Fruit fly (Drosophila melanogaster) whole organism, wandering third instar larva: Measurements from ENCODE around the gene SA2.
A peak's percentile ranks its signal among the peaks of the same experiment; 100 is the strongest.

Experiments
- Abd-B ChIP-seq: fragments of >200 bp; optimal IDR thresholded peaks from 2 replicates; lab custom pipeline; 2017; ENCODE audit warnings: missing biosample characterization, missing genetic modification characterization
- CG32264 ChIP-seq: fragments of 200-800 bp; sonication (Bioruptor generic); optimal IDR thresholded peaks from 2 replicates; lab custom pipeline; 2016; ENCODE audit warnings: missing biosample characterization, missing genetic modification characterization
- CG9705 ChIP-seq: fragments of 200-800 bp; sonication (Bioruptor generic); optimal IDR thresholded peaks from 2 replicates; lab custom pipeline; 2018; ENCODE audit warnings: missing biosample characterization, mild to moderate bottlenecking, missing genetic modification characterization
- CrebA ChIP-seq: fragments of 200-800 bp; sonication (Bioruptor generic); optimal IDR thresholded peaks from 2 replicates; lab custom pipeline; 2016; ENCODE audit warnings: missing biosample characterization, mild to moderate bottlenecking, missing genetic modification characterization, borderline replicate concordance
- Dfd ChIP-seq: fragments of >200 bp; optimal IDR thresholded peaks from 2 replicates; lab custom pipeline; 2017; ENCODE audit warnings: missing biosample characterization, missing genetic modification characterization
- Dif ChIP-seq: fragments of 200-275, 200-300 bp; sonication (Bioruptor generic); optimal IDR thresholded peaks from 2 replicates; lab custom pipeline; 2018; ENCODE audit warnings: missing biosample characterization, missing genetic modification characterization; ENCODE audit not compliant: partially characterized antibody
- GATAd ChIP-seq: sonication (Bioruptor generic); optimal IDR thresholded peaks from 2 replicates; lab custom pipeline; 2016; ENCODE audit warnings: missing biosample characterization, missing genetic modification characterization
- HLH106 ChIP-seq: fragments of 200-800 bp; optimal IDR thresholded peaks from 3 replicates; lab custom pipeline; 2019; ENCODE audit warnings: missing biosample characterization, mild to moderate bottlenecking, missing genetic modification characterization, moderate library complexity
- Hnf4 ChIP-seq: fragments of 200-800 bp; sonication (Bioruptor generic); optimal IDR thresholded peaks from 2 replicates; lab custom pipeline; 2016; ENCODE audit warnings: missing biosample characterization, mild to moderate bottlenecking, missing genetic modification characterization
- Hr78 ChIP-seq: fragments of >200 bp; optimal IDR thresholded peaks from 2 replicates; lab custom pipeline; 2017; ENCODE audit warnings: missing biosample characterization, missing genetic modification characterization
- Hr83 ChIP-seq: fragments of 200-300 bp; sonication (Bioruptor generic); optimal IDR thresholded peaks from 2 replicates; lab custom pipeline; 2016; ENCODE audit warnings: missing biosample characterization, mild to moderate bottlenecking, missing genetic modification characterization, moderate library complexity; ENCODE audit not compliant: poor library complexity, severe bottlenecking
- Jra ChIP-seq: sonication (Bioruptor generic); optimal IDR thresholded peaks from 2 replicates; lab custom pipeline; 2016; ENCODE audit warnings: missing biosample characterization, missing genetic modification characterization
- Mio ChIP-seq: sonication (Bioruptor generic); optimal IDR thresholded peaks from 2 replicates; lab custom pipeline; 2016; ENCODE audit warnings: missing biosample characterization, missing genetic modification characterization
- Myc ChIP-seq: fragments of >200 bp; optimal IDR thresholded peaks from 2 replicates; lab custom pipeline; 2017
- N ChIP-seq: fragments of >200 bp; optimal IDR thresholded peaks from 2 replicates; lab custom pipeline; 2018; ENCODE audit warnings: missing biosample characterization, missing external identifiers, missing genetic modification characterization
- OdsH ChIP-seq: fragments of 200-800 bp; sonication (Bioruptor generic); optimal IDR thresholded peaks from 2 replicates; lab custom pipeline; 2016; ENCODE audit warnings: missing biosample characterization, mild to moderate bottlenecking, missing genetic modification characterization
- Rel ChIP-seq, 2 experiments: fragments of 200-800 bp; sonication (Bioruptor generic) in 1 of 2; optimal IDR thresholded peaks; 2 replicates in 1 of 2; 3 replicates in 1 of 2; lab custom pipeline; 2016 to 2019; ENCODE audit warnings: mild to moderate bottlenecking in 2 of 2, missing biosample characterization in 2 of 2, missing genetic modification characterization in 2 of 2, moderate library complexity in 1 of 2
- Sp1 ChIP-seq: fragments of 200-800 bp; sonication (Bioruptor generic); optimal IDR thresholded peaks from 3 replicates; lab custom pipeline; 2019; ENCODE audit warnings: missing biosample characterization, mild to moderate bottlenecking, missing genetic modification characterization, moderate library complexity
- Vsx2 ChIP-seq: fragments of 200-300, 225-300 bp; sonication (Bioruptor generic); optimal IDR thresholded peaks from 2 replicates; lab custom pipeline; 2018; ENCODE audit warnings: missing biosample characterization, missing genetic modification characterization; ENCODE audit not compliant: partially characterized antibody
- br ChIP-seq: fragments of 200-800 bp; sonication (Bioruptor generic); optimal IDR thresholded peaks from 2 replicates; lab custom pipeline; 2016; ENCODE audit warnings: missing biosample characterization, missing genetic modification characterization
- brk ChIP-seq: fragments of 200-800 bp; sonication (Bioruptor generic); optimal IDR thresholded peaks from 2 replicates; lab custom pipeline; 2016; ENCODE audit warnings: missing biosample characterization, mild to moderate bottlenecking, missing genetic modification characterization
- dl ChIP-seq, 2 experiments: fragments of 175-275, 200-275 bp in 1 of 2; fragments of 200-275 bp in 1 of 2; sonication (Bioruptor generic); optimal IDR thresholded peaks; lab custom pipeline; 2018; ENCODE audit warnings: mild to moderate bottlenecking in 2 of 2, missing biosample characterization in 2 of 2, missing genetic modification characterization in 2 of 2, moderate library complexity in 2 of 2; ENCODE audit not compliant: partially characterized antibody in 2 of 2, insufficient read depth in 1 of 2
- dmrt93B ChIP-seq: fragments of 200-800 bp; sonication (Bioruptor generic); optimal IDR thresholded peaks from 2 replicates; lab custom pipeline; 2018; ENCODE audit warnings: missing biosample characterization, mild to moderate bottlenecking, missing genetic modification characterization
- dsf ChIP-seq: sonication (Bioruptor generic); optimal IDR thresholded peaks from 2 replicates; lab custom pipeline; 2016; ENCODE audit warnings: missing biosample characterization, missing genetic modification characterization, borderline replicate concordance
- ey ChIP-seq: fragments of 200-800 bp; sonication (Bioruptor generic); optimal IDR thresholded peaks from 2 replicates; lab custom pipeline; 2016; ENCODE audit warnings: missing biosample characterization, missing genetic modification characterization
- foxo ChIP-seq, 2 experiments: fragments of 200-800 bp; sonication (Bioruptor generic); optimal IDR thresholded peaks; 2 replicates in 1 of 2; 3 replicates in 1 of 2; lab custom pipeline; 2016 to 2017; ENCODE audit warnings: missing biosample characterization in 2 of 2, missing genetic modification characterization in 2 of 2
- fru ChIP-seq: fragments of 200-800 bp; sonication (Bioruptor generic); optimal IDR thresholded peaks from 3 replicates; lab custom pipeline; 2016; ENCODE audit warnings: missing biosample characterization, mild to moderate bottlenecking, missing genetic modification characterization
- h ChIP-seq: fragments of 200-800 bp; sonication (Bioruptor generic); optimal IDR thresholded peaks from 3 replicates; lab custom pipeline; 2016; ENCODE audit warnings: missing biosample characterization, mild to moderate bottlenecking, missing genetic modification characterization
- jim ChIP-seq: fragments of 175-275, 200-325 bp; sonication (Bioruptor generic); optimal IDR thresholded peaks from 2 replicates; lab custom pipeline; 2016; ENCODE audit warnings: missing biosample characterization, mild to moderate bottlenecking, missing genetic modification characterization
- lola ChIP-seq: fragments of >200 bp; optimal IDR thresholded peaks from 2 replicates; lab custom pipeline; 2017; ENCODE audit warnings: missing biosample characterization, missing genetic modification characterization
- pan ChIP-seq: fragments of >200 bp; optimal IDR thresholded peaks from 2 replicates; lab custom pipeline; 2017
- psq ChIP-seq: fragments of 200-800 bp; sonication (Bioruptor generic); optimal IDR thresholded peaks from 3 replicates; lab custom pipeline; 2017; ENCODE audit warnings: missing biosample characterization, mild to moderate bottlenecking, missing genetic modification characterization, moderate library complexity
- rgr ChIP-seq: fragments of 200-800 bp; sonication (Bioruptor generic); optimal IDR thresholded peaks from 3 replicates; lab custom pipeline; 2016; ENCODE audit warnings: missing biosample characterization, mild to moderate bottlenecking, missing genetic modification characterization
- sage ChIP-seq: fragments of 200-800 bp; sonication (Bioruptor generic); optimal IDR thresholded peaks from 2 replicates; lab custom pipeline; 2016; ENCODE audit warnings: missing biosample characterization, mild to moderate bottlenecking, missing genetic modification characterization
- sv ChIP-seq: fragments of 200-800 bp; sonication (Bioruptor generic); optimal IDR thresholded peaks from 3 replicates; lab custom pipeline; 2016; ENCODE audit warnings: missing biosample characterization, missing genetic modification characterization
- tai ChIP-seq: sonication (Bioruptor generic); optimal IDR thresholded peaks from 2 replicates; lab custom pipeline; 2016; ENCODE audit warnings: missing biosample characterization, missing genetic modification characterization
- usp ChIP-seq: fragments of >200 bp; optimal IDR thresholded peaks from 2 replicates; lab custom pipeline; 2017; ENCODE audit warnings: missing biosample characterization, missing genetic modification characterization
- woc ChIP-seq: sonication (Bioruptor generic); optimal IDR thresholded peaks from 2 replicates; lab custom pipeline; 2016; ENCODE audit warnings: missing biosample characterization, mild to moderate bottlenecking, missing genetic modification characterization

The SA2 gene

dm6 chr3L:1419929-1420328, 17.7 kb downstream of the SA2 start:
- TF ChIP-seq Sp1 (GFP tag; lab: Kevin White, UChicago): no peak
- no peak for TF ChIP-seq pan (lab: Kevin White, UChicago)
- no peak for TF ChIP-seq CrebA
- TF ChIP-seq CG9705 (GFP tag; lab: Kevin White, UChicago): no peak
- no peak for TF ChIP-seq tai
- TF ChIP-seq Hnf4 (GFP tag; lab: Kevin White, UChicago): no peak
- no peak for TF ChIP-seq ey (GFP tag; lab: Kevin White, UChicago)
- no peak for TF ChIP-seq Dfd
- no peak for TF ChIP-seq Rel (GFP tag; optimal IDR thresholded peaks at IDR 0.05; lab: Kevin White, UChicago)
- TF ChIP-seq Rel (tag; optimal IDR thresholded peaks at IDR 0.05; lab: Kevin White, UChicago): no peak
- no peak for TF ChIP-seq h
- no peak for TF ChIP-seq CG32264 (GFP tag; lab: Kevin White, UChicago)
- no peak for TF ChIP-seq dmrt93B (GFP tag; lab: Kevin White, UChicago)
- no peak for TF ChIP-seq Hr78 (GFP tag; lab: Kevin White, UChicago)
- TF ChIP-seq dsf (GFP tag; lab: Kevin White, UChicago): no peak
- no peak for TF ChIP-seq sage (GFP tag; lab: Kevin White, UChicago)
- TF ChIP-seq N (GFP tag; lab: Kevin White, UChicago): no peak
- no peak for TF ChIP-seq GATAd
- TF ChIP-seq lola (GFP tag; lab: Kevin White, UChicago): no peak
- no peak for TF ChIP-seq Abd-B (GFP tag; lab: Kevin White, UChicago)

dm6 chr3L:1418821-1419220, 18.9 kb downstream of the SA2 start:
- TF ChIP-seq fru (peak; percentile 25), sage (GFP tag; lab: Kevin White, UChicago) (no peak), lola (GFP tag; lab: Kevin White, UChicago) (no peak), psq (GFP tag; lab: Kevin White, UChicago) (no peak), Hr83 (GFP tag; lab: Kevin White, UChicago) (no peak), dsf (GFP tag; lab: Kevin White, UChicago) (no peak), ey (GFP tag; lab: Kevin White, UChicago) (peak; percentile 10), CG9705 (GFP tag; lab: Kevin White, UChicago) (no peak), Abd-B (GFP tag; lab: Kevin White, UChicago) (no peak), Dif (GFP tag; lab: Kevin White, UChicago) (no peak), N (GFP tag; lab: Kevin White, UChicago) (no peak), rgr (no peak), pan (lab: Kevin White, UChicago) (no peak), Mio (no peak), OdsH (GFP tag; lab: Kevin White, UChicago) (no peak), Rel (GFP tag; optimal IDR thresholded peaks at IDR 0.05; lab: Kevin White, UChicago) (no peak), Rel (tag; optimal IDR thresholded peaks at IDR 0.05; lab: Kevin White, UChicago) (no peak), brk (no peak), h (peak; percentile 33), Dfd (no peak), usp (GFP tag; lab: Kevin White, UChicago) (no peak), CrebA (no peak), dmrt93B (GFP tag; lab: Kevin White, UChicago) (no peak), foxo (GFP tag; optimal IDR thresholded peaks at IDR 0.05; lab: Kevin White, UChicago) (peak in 1 of 2 experiments; percentile 23), HLH106 (tag; lab: Kevin White, UChicago) (peak; percentile 3), jim (GFP tag; lab: Kevin White, UChicago) (no peak), dl (GFP tag; optimal IDR thresholded peaks at IDR 0.05; lab: Kevin White, UChicago; ENCODE audit: insufficient read depth in 1 of 2, partially characterized antibody in 2 of 2) (no peak), Hr78 (GFP tag; lab: Kevin White, UChicago) (no peak), Myc (lab: Kevin White, UChicago) (no peak), Hnf4 (GFP tag; lab: Kevin White, UChicago) (no peak), Jra (no peak), Sp1 (GFP tag; lab: Kevin White, UChicago) (no peak), sv (GFP tag; lab: Kevin White, UChicago) (no peak), GATAd (no peak), br (GFP tag; lab: Kevin White, UChicago) (no peak), CG32264 (GFP tag; lab: Kevin White, UChicago) (no peak), Vsx2 (GFP tag; lab: Kevin White, UChicago) (no peak), woc (GFP tag; lab: Kevin White, UChicago) (peak; percentile 1), tai (no peak)
